Worm (Caenorhabditis elegans): ENCODE data around the gene twk-26.
A peak's percentile ranks its signal among the peaks of the same experiment; 100 is the strongest.

The twk-26 gene

DNA sequence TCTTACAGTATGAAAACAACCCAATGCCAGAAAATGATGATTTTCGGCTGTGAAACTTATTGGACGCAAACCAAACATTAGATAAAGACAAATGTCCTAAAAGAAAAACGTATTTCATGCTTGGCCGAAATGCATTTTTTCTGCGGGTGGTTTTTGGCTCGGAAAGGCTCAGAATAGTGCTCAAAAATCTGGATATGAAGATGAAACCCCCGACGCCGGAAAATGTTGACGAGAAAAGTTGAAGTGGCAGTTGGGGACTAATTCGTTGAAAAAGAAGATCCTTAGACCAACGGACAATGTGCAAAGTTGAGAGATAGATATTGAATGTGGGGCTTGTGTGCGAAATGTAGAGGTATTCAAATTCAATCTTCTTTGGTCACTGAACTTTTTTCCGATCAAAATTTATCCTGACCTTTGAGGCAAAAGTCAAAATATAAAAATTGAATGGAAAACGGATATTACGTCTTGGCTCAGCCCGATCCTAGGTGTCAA is 36.1 kb downstream of the twk-26 start, which contains the start of gene flp-18:
Gene flp-18 (minus strand): TSS at position 51 of the 492 bp plus-strand sequence.
- TF ChIP-seq aha-1 (tag) (peak; percentile 96), hlh-30 (tag; optimal IDR thresholded peaks at IDR 0.05; ENCODE audit: insufficient read depth) (no peak), unc-62 (GFP tag; optimal IDR thresholded peaks at IDR 0.05 in 1 of 2) (peak in 1 of 2 experiments; percentile 68), unc-62 (tag; optimal IDR thresholded peaks at IDR 0.05) (no peak)

- no peak for TF ChIP-seq daf-12 (tag; optimal IDR thresholded peaks at IDR 0.05)
- no peak for TF ChIP-seq ceh-20 (GFP tag; IDR thresholded peaks at IDR 0.05)
- TF ChIP-seq jun-1 (tag; optimal IDR thresholded peaks at IDR 0.05) = no peak
- no peak for TF ChIP-seq nhr-11 (tag; optimal IDR thresholded peaks at IDR 0.05)
- TF ChIP-seq skn-1 (tag; optimal IDR thresholded peaks at IDR 0.05) = no peak
- TF ChIP-seq madf-5 (GFP tag; IDR thresholded peaks at IDR 0.05) = no peak
- no peak for TF ChIP-seq pha-4 (GFP tag; IDR thresholded peaks at IDR 0.05)
- no peak for TF ChIP-seq pha-4 (tag; optimal IDR thresholded peaks at IDR 0.05)
- TF ChIP-seq ztf-11 (tag; optimal IDR thresholded peaks at IDR 0.05) = no peak
- TF ChIP-seq mxl-2 (GFP tag; conservative IDR thresholded peaks at IDR 0.05) = no peak
- TF ChIP-seq zip-2 (tag; optimal IDR thresholded peaks at IDR 0.05) = no peak
- TF ChIP-seq F44E2.7 (GFP tag; IDR thresholded peaks at IDR 0.05) = no peak
- TF ChIP-seq dmd-8 (GFP tag; IDR thresholded peaks at IDR 0.05) = no peak
- TF ChIP-seq zfp-3 (GFP tag; conservative IDR thresholded peaks at IDR 0.05) = no peak
- no peak for TF ChIP-seq lin-39 (tag; optimal IDR thresholded peaks at IDR 0.05)
These were observed 45.4 kb downstream of the twk-26 start, which contains the start of gene Y48D7A.1 for ce11 chrX:3009190-3009589. Gene Y48D7A.1 (plus strand): TSS chrX:3009490.

ce11 chrX:3003703-3004102 is 50.9 kb downstream of the twk-26 start, which contains the start of gene Y41G9A.6:
Gene Y41G9A.6 (minus strand): TSS chrX:3003803.
- TF ChIP-seq arid-1 (GFP tag; conservative IDR thresholded peaks at IDR 0.05) (no peak), dpl-1 (GFP tag; optimal IDR thresholded peaks at IDR 0.05) (no peak), lin-13 (GFP tag; optimal IDR thresholded peaks at IDR 0.05) (no peak), ZK337.2 (GFP tag; IDR thresholded peaks at IDR 0.05) (no peak), Y48G9A.11 (GFP tag; IDR thresholded peaks at IDR 0.05) (no peak)
